Fruit fly (Drosophila melanogaster): ENCODE data around the gene CG3294.

DNA sequence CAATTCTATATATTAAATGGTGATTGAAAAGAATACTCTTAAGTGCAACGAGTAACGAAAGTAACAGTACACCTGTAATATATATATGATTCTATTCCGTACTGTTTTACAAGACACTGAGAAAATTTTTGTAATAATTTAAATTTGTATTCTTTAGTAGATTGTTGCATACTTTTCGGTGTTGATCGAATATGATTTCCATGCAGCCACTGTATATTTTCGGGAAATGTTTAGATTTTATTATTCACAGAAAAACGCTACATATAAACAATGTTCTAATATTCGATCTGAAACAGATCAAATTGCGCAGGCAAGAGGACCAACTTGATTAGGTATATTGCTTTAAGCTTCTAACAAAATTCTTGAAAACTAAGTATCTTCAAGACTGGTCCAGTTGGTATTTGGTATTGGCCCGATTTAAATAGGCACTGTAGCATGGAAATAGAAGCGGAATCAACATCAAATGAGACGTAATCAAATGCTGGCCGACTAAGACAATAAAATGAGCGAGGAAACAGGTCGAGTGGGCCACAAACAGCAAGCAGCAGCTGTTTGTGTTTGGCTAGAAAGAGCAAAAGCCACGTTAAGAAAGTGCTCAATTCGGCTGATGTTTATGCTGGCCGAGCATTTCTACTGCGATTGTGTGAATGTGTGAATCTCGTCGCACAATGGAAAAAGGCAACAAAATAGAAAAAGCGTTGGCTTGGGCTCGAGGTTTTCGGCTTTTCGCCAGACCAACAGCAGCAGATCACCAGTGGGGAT, 18.1 kb downstream of the CG3294 start, which contains the start of gene CG15629:
- TF ChIP-seq CG6808 (GFP tag; optimal IDR thresholded peaks at IDR 0.05) = no peak
- no peak for TF ChIP-seq Blimp-1 (GFP tag; optimal IDR thresholded peaks at IDR 0.05)
- TF ChIP-seq pdm3 (GFP tag; optimal IDR thresholded peaks at IDR 0.05) = no peak
- no peak for TF ChIP-seq CG15336 (GFP tag; IDR thresholded peaks at IDR 0.05)
- no peak for TF ChIP-seq CG4318 (GFP tag; optimal IDR thresholded peaks at IDR 0.05)
- TF ChIP-seq Hr4 (GFP tag; optimal IDR thresholded peaks at IDR 0.05) = no peak
- TF ChIP-seq CG6163 (GFP tag; IDR thresholded peaks at IDR 0.05) = no peak
